Fruit fly (Drosophila melanogaster) whole organism, embryonic: ENCODE data around the gene CG13041.

Source experiments
- Bdp1 ChIP-seq: fragments of 200-800 bp; sonication (Bioruptor generic); optimal IDR thresholded peaks from 3 replicates; lab custom pipeline; 2016; ENCODE audit warnings: missing biosample characterization, missing genetic modification characterization
- Blimp-1 ChIP-seq: fragments of 200-800 bp; sonication (Bioruptor generic); optimal IDR thresholded peaks from 3 replicates; lab custom pipeline; 2018; ENCODE audit warnings: missing biosample characterization, missing genetic modification characterization, mild to moderate bottlenecking, moderate library complexity, missing genetic modification reagents
- CG1024 ChIP-seq: fragments of 200-800 bp; sonication (Bioruptor generic); IDR thresholded peaks from 2 replicates; pipeline ENCODE4 v1.3.6; 2022; ENCODE audit warnings: missing biosample characterization, missing genetic modification characterization
- CG11247 ChIP-seq: fragments of 200-800 bp; sonication (Bioruptor generic); IDR thresholded peaks from 2 replicates; pipeline ENCODE4 v1.3.6; 2022; ENCODE audit warnings: missing biosample characterization, missing genetic modification characterization
- CG12942 ChIP-seq: fragments of 200-800 bp; sonication (Bioruptor generic); optimal IDR thresholded peaks from 3 replicates; lab custom pipeline; 2016; ENCODE audit warnings: missing biosample characterization, missing genetic modification characterization
- CG1832 ChIP-seq: fragments of 200-800 bp; sonication (Bioruptor generic); optimal IDR thresholded peaks from 2 replicates; lab custom pipeline; 2017; ENCODE audit warnings: missing biosample characterization, mild to moderate bottlenecking, missing genetic modification characterization, inconsistent platforms
- CG32532 ChIP-seq: fragments of 200-800 bp; sonication (Bioruptor generic); IDR thresholded peaks from 2 replicates; pipeline ENCODE4 v1.3.6; 2022; ENCODE audit warnings: missing biosample characterization, missing genetic modification characterization
- CG32772 ChIP-seq: fragments of 200-800 bp; sonication (Bioruptor generic); IDR thresholded peaks from 2 replicates; pipeline ENCODE4 v1.3.6; 2022; ENCODE audit warnings: missing biosample characterization, missing genetic modification characterization
- CG5245 ChIP-seq: fragments of 200-800 bp; sonication (Bioruptor generic); optimal IDR thresholded peaks from 3 replicates; lab custom pipeline; 2016; ENCODE audit warnings: missing biosample characterization, missing genetic modification characterization
- CG6813 ChIP-seq: fragments of 200-800 bp; sonication (Bioruptor generic); optimal IDR thresholded peaks from 2 replicates; lab custom pipeline; 2017; ENCODE audit warnings: missing biosample characterization, missing genetic modification characterization, mild to moderate bottlenecking, moderate library complexity, missing genetic modification reagents
- CG7372 ChIP-seq: fragments of 200-800 bp; sonication (Bioruptor generic); IDR thresholded peaks from 2 replicates; pipeline ENCODE4 v1.3.6; 2022; ENCODE audit warnings: missing biosample characterization, missing genetic modification characterization
- CG7928 ChIP-seq: fragments of 200-800 bp; sonication (Bioruptor generic); optimal IDR thresholded peaks from 2 replicates; lab custom pipeline; 2017; ENCODE audit warnings: missing biosample characterization, mild to moderate bottlenecking, missing genetic modification characterization
- CG9215 ChIP-seq: fragments of 200-800 bp; sonication (Bioruptor generic); IDR thresholded peaks from 2 replicates; pipeline ENCODE4 v1.3.6; 2022; ENCODE audit warnings: missing biosample characterization, missing genetic modification characterization
- CG9932 ChIP-seq: fragments of 200-800 bp; sonication (Bioruptor generic); IDR thresholded peaks from 2 replicates; pipeline ENCODE4 v1.3.6; 2022; ENCODE audit warnings: missing biosample characterization, missing genetic modification characterization
- Chrac-16 ChIP-seq: fragments of 200-800 bp; sonication (Bioruptor generic); optimal IDR thresholded peaks from 3 replicates; lab custom pipeline; 2016; ENCODE audit warnings: missing biosample characterization, missing genetic modification characterization
- ERR ChIP-seq: fragments of 200-800 bp; sonication (Bioruptor generic); optimal IDR thresholded peaks from 2 replicates; lab custom pipeline; 2016; ENCODE audit warnings: missing biosample characterization, missing genetic modification characterization
- Ets65A ChIP-seq: fragments of 200-800 bp; sonication (Bioruptor generic); peaks from one replicate; lab custom pipeline; 2016; ENCODE audit warnings: missing biosample characterization, missing genetic modification characterization
- Gug ChIP-seq: fragments of 200-800 bp; sonication (Bioruptor generic); IDR thresholded peaks from 4 replicates; pipeline ENCODE4 v1.3.6; 2022; ENCODE audit warnings: missing biosample characterization, missing genetic modification characterization
- H15 ChIP-seq: fragments of 200-800 bp; sonication (Bioruptor generic); IDR thresholded peaks from 3 replicates; pipeline ENCODE4 v1.3.6; 2022; ENCODE audit warnings: missing biosample characterization, missing genetic modification characterization
- Hmx ChIP-seq: fragments of 200-800 bp; sonication (Bioruptor generic); optimal IDR thresholded peaks from 2 replicates; lab custom pipeline; 2016; ENCODE audit warnings: missing biosample characterization, missing genetic modification characterization
- MBD-R2 ChIP-seq: fragments of 200-800 bp; sonication (Bioruptor generic); IDR thresholded peaks from 2 replicates; pipeline ENCODE4 v1.3.6; 2022; ENCODE audit warnings: missing biosample characterization, missing genetic modification characterization
- Neu2 ChIP-seq: fragments of 200-800 bp; sonication (Bioruptor generic); optimal IDR thresholded peaks from 3 replicates; lab custom pipeline; 2016; ENCODE audit warnings: missing biosample characterization, missing genetic modification characterization, borderline replicate concordance
- Oli ChIP-seq: fragments of 200-800 bp; sonication (Bioruptor generic); optimal IDR thresholded peaks from 2 replicates; lab custom pipeline; 2018; ENCODE audit warnings: missing biosample characterization, mild to moderate bottlenecking, missing genetic modification characterization, moderate library complexity
- Ptx1 ChIP-seq: fragments of 200-800 bp; sonication (Bioruptor generic); IDR thresholded peaks from 2 replicates; pipeline ENCODE4 v1.3.6; 2022; ENCODE audit warnings: missing biosample characterization, missing genetic modification characterization
- Stat92E ChIP-seq, 3 experiments: fragments of >200 bp in 2 of 3; fragments of 200-800 bp in 1 of 3; sonication (Bioruptor generic) in 1 of 3; optimal IDR thresholded peaks; 2 replicates each; lab custom pipeline; 2017 to 2019; ENCODE audit warnings: missing biosample characterization in 3 of 3, missing genetic modification characterization in 3 of 3, mild to moderate bottlenecking in 1 of 3, moderate library complexity in 1 of 3
- cato ChIP-seq: fragments of 200-800 bp; sonication (Bioruptor generic); optimal IDR thresholded peaks from 2 replicates; lab custom pipeline; 2016; ENCODE audit warnings: missing biosample characterization, missing genetic modification characterization, borderline replicate concordance
- da ChIP-seq: fragments of 200-800 bp; sonication (Bioruptor generic); optimal IDR thresholded peaks from 2 replicates; lab custom pipeline; 2016; ENCODE audit warnings: missing biosample characterization, missing genetic modification characterization
- dimm ChIP-seq: fragments of 200-800 bp; sonication (Bioruptor generic); IDR thresholded peaks from 2 replicates; pipeline ENCODE4 v1.3.6; 2022; ENCODE audit warnings: missing biosample characterization, missing genetic modification characterization
- h ChIP-seq: fragments of >200 bp; optimal IDR thresholded peaks from 2 replicates; lab custom pipeline; 2017
- inv ChIP-seq: fragments of 200-800 bp; sonication (Bioruptor generic); IDR thresholded peaks from 2 replicates; pipeline ENCODE4 v1.3.6; 2022; ENCODE audit warnings: missing biosample characterization, missing genetic modification characterization; ENCODE audit not compliant: partially characterized antibody
- jigr1 ChIP-seq: fragments of 200-800 bp; sonication (Bioruptor generic); IDR thresholded peaks from 3 replicates; pipeline ENCODE4 v1.3.6; 2022; ENCODE audit warnings: missing biosample characterization, missing genetic modification characterization
- knrl ChIP-seq: fragments of 200-800 bp; sonication (Bioruptor generic); IDR thresholded peaks from 3 replicates; pipeline ENCODE4 v1.3.6; 2022; ENCODE audit warnings: missing biosample characterization, missing genetic modification characterization; ENCODE audit not compliant: partially characterized antibody
- lmd ChIP-seq: fragments of 200-800 bp; sonication (Bioruptor generic); IDR thresholded peaks from 2 replicates; pipeline ENCODE4 v1.3.6; 2022; ENCODE audit warnings: missing biosample characterization, missing genetic modification characterization
- nerfin-2 ChIP-seq: fragments of 200-800 bp; sonication (Bioruptor generic); IDR thresholded peaks from 2 replicates; pipeline ENCODE4 v1.3.6; 2022; ENCODE audit warnings: missing biosample characterization, missing genetic modification characterization; ENCODE audit not compliant: partially characterized antibody
- prd ChIP-seq, 3 experiments: fragments of >200 bp in 2 of 3; fragments of 200-800 bp in 1 of 3; sonication (Bioruptor generic) in 1 of 3; optimal IDR thresholded peaks in 2 of 3; IDR thresholded peaks in 1 of 3; 2 replicates in 2 of 3; 3 replicates in 1 of 3; pipeline versions ENCODE4 v1.3.6 to Lab custom; 2017 to 2022; ENCODE audit warnings: missing biosample characterization in 1 of 3, missing genetic modification characterization in 1 of 3
- ranshi ChIP-seq: fragments of 200-800 bp; sonication (Bioruptor generic); IDR thresholded peaks from 2 replicates; pipeline ENCODE4 v1.3.6; 2022; ENCODE audit warnings: missing biosample characterization, missing genetic modification characterization
- row ChIP-seq: fragments of 200-800 bp; sonication (Bioruptor generic); IDR thresholded peaks from 3 replicates; pipeline ENCODE4 v1.3.6; 2022; ENCODE audit warnings: missing biosample characterization, missing genetic modification characterization
- run ChIP-seq: fragments of 200-800 bp; sonication (Bioruptor generic); optimal IDR thresholded peaks from 3 replicates; lab custom pipeline; 2018; ENCODE audit warnings: missing biosample characterization, mild to moderate bottlenecking, missing genetic modification characterization
- twi ChIP-seq: fragments of 200-800 bp; optimal IDR thresholded peaks from 2 replicates; lab custom pipeline; 2019; ENCODE audit warnings: missing biosample characterization, mild to moderate bottlenecking, missing genetic modification characterization, moderate library complexity
- tx ChIP-seq: fragments of 200-800 bp; sonication (Bioruptor generic); optimal IDR thresholded peaks from 2 replicates; lab custom pipeline; 2016; ENCODE audit warnings: missing biosample characterization, missing genetic modification characterization

CG13041 gene

DNA sequence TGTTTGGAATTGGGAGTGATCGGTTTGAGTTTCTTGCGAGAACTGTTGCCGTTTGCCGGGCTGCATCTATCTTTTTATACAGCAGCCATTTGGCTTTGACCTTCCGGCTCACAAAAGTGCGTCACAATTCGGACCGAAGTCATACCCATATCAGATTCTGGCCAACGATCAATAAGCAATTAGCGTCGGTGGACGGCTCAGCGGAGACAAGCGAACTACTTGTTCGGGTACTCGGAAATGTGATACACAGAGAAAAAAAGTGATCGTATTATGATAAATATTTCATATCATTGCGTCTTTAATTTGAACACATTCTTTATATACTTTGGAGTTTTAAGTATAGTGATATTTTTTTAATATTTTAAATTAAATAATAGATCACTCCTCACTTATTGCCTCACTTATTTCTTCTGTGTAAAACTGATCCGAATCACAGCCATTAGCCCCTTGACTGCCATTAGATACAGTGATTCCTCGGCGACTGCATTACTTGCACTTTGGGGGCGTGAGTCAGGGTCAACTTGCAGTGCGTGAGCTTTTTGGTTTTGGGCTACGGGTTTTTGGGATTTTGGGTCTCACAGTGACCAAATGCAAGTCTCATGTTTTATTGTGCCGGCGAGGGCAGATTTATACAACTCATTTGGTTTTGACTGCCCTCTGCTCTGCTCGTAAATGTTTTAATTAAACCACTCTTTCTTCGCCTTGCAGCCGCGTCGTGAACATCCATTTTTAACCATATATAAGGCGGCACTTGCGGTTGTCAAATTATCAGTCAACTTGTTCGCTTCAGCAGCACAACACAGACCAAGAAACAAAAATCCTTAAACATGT lies 13.3 kb downstream of the CG13041 start, which contains the start of the genes CG13043 and CG13063 (continued):
- no peak for TF ChIP-seq CG7928 (GFP tag; lab: Kevin White, UChicago)
- TF ChIP-seq h (lab: Kevin White, UChicago) = no peak
- no peak for TF ChIP-seq prd (optimal IDR thresholded peaks at IDR 0.05; lab: Kevin White, UChicago)
- TF ChIP-seq prd (GFP tag; IDR thresholded peaks at IDR 0.05; lab: Robert Waterston, UW) = no peak
- no peak for TF ChIP-seq CG32772 (GFP tag; lab: Robert Waterston, UW)
- no peak for TF ChIP-seq run
- no peak for TF ChIP-seq CG1024 (GFP tag; lab: Robert Waterston, UW)
- TF ChIP-seq CG9932 (GFP tag; lab: Robert Waterston, UW) = no peak
- no peak for TF ChIP-seq tx (GFP tag; lab: Kevin White, UChicago)
- TF ChIP-seq CG5245 = no peak
- TF ChIP-seq Gug (GFP tag; lab: Robert Waterston, UW) = no peak
- TF ChIP-seq CG6813 = no peak
- peak; percentile 35; the same call in 1 of the 2 replicates for TF ChIP-seq Ptx1 (GFP tag; lab: Robert Waterston, UW)
- TF ChIP-seq lmd (GFP tag; lab: Robert Waterston, UW) = no peak
- no peak for TF ChIP-seq Ets65A
- TF ChIP-seq Stat92E (GFP tag; optimal IDR thresholded peaks at IDR 0.05; lab: Kevin White, UChicago) = no peak
- TF ChIP-seq dimm = no peak
- no peak for TF ChIP-seq jigr1 (GFP tag; lab: Robert Waterston, UW)
- TF ChIP-seq row = peak; percentile 41; the same call in 1 of the 3 replicates
- TF ChIP-seq Oli = peak; percentile 22
- TF ChIP-seq Neu2 = no peak
- TF ChIP-seq CG32532 (GFP tag; lab: Robert Waterston, UW) = no peak
- no peak for TF ChIP-seq CG12942 (GFP tag; lab: Kevin White, UChicago)
- TF ChIP-seq da (GFP tag; lab: Kevin White, UChicago) = no peak

DNA sequence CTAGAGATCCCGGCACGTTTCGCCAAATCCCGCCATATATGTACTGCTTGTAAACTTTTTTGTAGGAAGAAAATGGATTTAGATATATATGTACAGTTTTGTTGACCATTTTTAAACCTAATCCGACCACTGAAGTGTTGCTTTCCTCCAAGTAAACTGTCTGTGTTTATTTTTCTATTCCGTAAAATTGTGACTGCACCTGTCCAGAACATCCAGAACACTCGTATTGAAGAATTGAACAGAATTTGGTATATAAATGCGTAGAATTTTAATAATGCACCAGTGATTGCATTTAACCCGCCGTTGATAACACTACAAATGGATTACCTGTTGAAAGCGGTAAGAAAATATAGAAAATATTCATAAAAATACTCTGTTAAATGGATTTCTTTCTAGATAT lies 15.3 kb downstream of the CG13041 start, which contains the start of gene CG43249:
CG43249 (plus strand) TSS at position 301 of the 400 bp plus-strand sequence.
- TF ChIP-seq MBD-R2 (GFP tag; lab: Robert Waterston, UW) (no peak), Hmx (no peak)

DNA sequence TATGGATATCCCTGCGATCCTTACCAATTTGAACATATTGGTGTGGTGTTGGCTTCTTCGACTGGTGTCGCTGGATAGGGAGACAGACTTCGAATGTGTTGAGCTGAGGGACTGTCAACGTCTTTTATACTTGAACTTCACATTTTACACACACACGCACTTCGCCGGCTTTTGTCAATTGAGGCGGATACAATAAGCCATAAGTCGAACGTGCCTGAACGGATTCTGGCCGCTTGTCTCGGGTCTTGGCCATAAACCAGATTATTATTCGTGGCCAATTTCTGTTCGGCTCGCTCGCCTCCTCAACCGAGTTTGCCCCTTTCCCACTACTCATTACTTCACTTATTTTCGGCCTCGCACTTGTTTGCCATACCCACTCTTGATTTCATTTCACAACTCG lies 16.2 kb downstream of the CG13041 start, which contains the start of gene CG13044:
CG13044 (minus strand) TSS at position 101 of the 400 bp plus-strand sequence.
- TF ChIP-seq Blimp-1 = peak; percentile 16
- TF ChIP-seq twi = no peak

DNA sequence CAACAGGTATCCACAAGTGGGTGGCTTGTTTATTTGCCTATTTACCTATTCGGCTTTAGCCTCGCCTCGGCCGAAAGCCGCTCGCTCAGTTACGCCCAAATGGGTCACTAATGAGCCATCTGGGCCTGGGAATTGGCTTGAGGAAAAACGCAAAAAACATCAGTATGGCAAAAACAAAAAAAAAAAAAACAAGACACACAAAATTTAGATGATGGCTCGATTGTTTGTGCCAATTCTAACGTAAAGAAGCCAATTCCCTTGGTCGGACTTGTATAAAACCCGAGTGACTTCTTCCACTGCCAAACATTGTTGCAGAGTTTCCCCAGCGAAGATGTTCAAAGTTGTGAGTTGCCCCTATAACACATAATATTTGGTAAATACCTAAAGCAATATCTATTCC lies 18.2 kb downstream of the CG13041 start, which contains the start of gene CG4982:
CG4982 (plus strand) TSS at position 301 of the 400 bp plus-strand sequence.
- TF ChIP-seq Chrac-16 (no peak), CG7372 (no peak), CG11247 (GFP tag; lab: Robert Waterston, UW) (no peak), CG1832 (no peak), CG9215 (GFP tag; lab: Robert Waterston, UW) (no peak), Bdp1 (GFP tag; lab: Kevin White, UChicago) (no peak), H15 (GFP tag; lab: Robert Waterston, UW) (no peak), inv (GFP tag; lab: Robert Waterston, UW) (no peak), cato (GFP tag; lab: Kevin White, UChicago) (no peak), CG9932 (GFP tag; lab: Robert Waterston, UW) (no peak), ERR (GFP tag; lab: Kevin White, UChicago) (no peak), ranshi (GFP tag; lab: Robert Waterston, UW) (no peak), knrl (GFP tag; lab: Robert Waterston, UW) (no peak), nerfin-2 (no peak)
